Fruit fly (Drosophila melanogaster) whole organism, embryonic: ENCODE measurements around the gene CG7058.

Experiments
- Adf1 ChIP-seq: fragments of 200-800 bp; sonication (Bioruptor generic); IDR thresholded peaks from 2 replicates; pipeline ENCODE4 v1.3.6; 2022; ENCODE audit warnings: missing biosample characterization, missing genetic modification characterization
- B-H2 ChIP-seq: fragments of 200-800 bp; sonication (Bioruptor generic); optimal IDR thresholded peaks from 2 replicates; lab custom pipeline; 2018; ENCODE audit warnings: missing biosample characterization, mild to moderate bottlenecking, missing genetic modification characterization
- CG11456 ChIP-seq: fragments of 200-800 bp; sonication (Bioruptor generic); IDR thresholded peaks from 3 replicates; pipeline ENCODE4 v1.3.6; 2022; ENCODE audit warnings: missing biosample characterization, missing genetic modification characterization
- CG15479 ChIP-seq: fragments of 200-800 bp; sonication (Bioruptor generic); optimal IDR thresholded peaks from 3 replicates; lab custom pipeline; 2019; ENCODE audit warnings: missing biosample characterization, mild to moderate bottlenecking, missing genetic modification characterization, moderate library complexity
- CG16779 ChIP-seq: fragments of 200-800 bp; sonication (Bioruptor generic); IDR thresholded peaks from 2 replicates; pipeline ENCODE4 v1.3.6; 2022; ENCODE audit warnings: missing biosample characterization, missing genetic modification characterization
- CG17359 ChIP-seq: fragments of 200-800 bp; sonication (Bioruptor generic); optimal IDR thresholded peaks from 3 replicates; lab custom pipeline; 2018; ENCODE audit warnings: missing biosample characterization, mild to moderate bottlenecking, missing genetic modification characterization, moderate library complexity
- CG17802 ChIP-seq: fragments of 200-800 bp; sonication (Bioruptor generic); optimal IDR thresholded peaks from 2 replicates; lab custom pipeline; 2018; ENCODE audit warnings: missing biosample characterization, mild to moderate bottlenecking, missing genetic modification characterization, moderate library complexity
- CG2116 ChIP-seq: fragments of 200-800 bp; sonication (Bioruptor generic); optimal IDR thresholded peaks from 3 replicates; lab custom pipeline; 2018; ENCODE audit warnings: missing biosample characterization, mild to moderate bottlenecking, missing genetic modification characterization
- CG33557 ChIP-seq: fragments of 200-800 bp; sonication (Bioruptor generic); optimal IDR thresholded peaks from 2 replicates; lab custom pipeline; 2019; ENCODE audit warnings: missing biosample characterization, mild to moderate bottlenecking, missing genetic modification characterization, moderate library complexity
- CG34376 ChIP-seq: fragments of 200-800 bp; sonication (Bioruptor generic); optimal IDR thresholded peaks from 2 replicates; lab custom pipeline; 2018; ENCODE audit warnings: missing biosample characterization, mild to moderate bottlenecking, missing genetic modification characterization
- CG4730 ChIP-seq: fragments of 200-800 bp; sonication (Bioruptor generic); IDR thresholded peaks from 2 replicates; pipeline ENCODE4 v1.3.6; 2022; ENCODE audit warnings: missing biosample characterization, missing genetic modification characterization
- CG6854 ChIP-seq: fragments of 200-800 bp; sonication (Bioruptor generic); optimal IDR thresholded peaks from 3 replicates; lab custom pipeline; 2017; ENCODE audit warnings: missing biosample characterization, mild to moderate bottlenecking, missing genetic modification characterization
- CG8281 ChIP-seq: fragments of 200-800 bp; sonication (Bioruptor generic); optimal IDR thresholded peaks from 2 replicates; lab custom pipeline; 2018; ENCODE audit warnings: missing biosample characterization, mild to moderate bottlenecking, missing genetic modification characterization, moderate library complexity
- CG8388 ChIP-seq: fragments of 200-800 bp; sonication (Bioruptor generic); optimal IDR thresholded peaks from 2 replicates; lab custom pipeline; 2019; ENCODE audit warnings: missing biosample characterization, mild to moderate bottlenecking, missing genetic modification characterization, moderate library complexity
- CG8765 ChIP-seq: fragments of 200-800 bp; sonication (Bioruptor generic); IDR thresholded peaks from 2 replicates; pipeline ENCODE4 v1.3.6; 2022; ENCODE audit warnings: missing biosample characterization, missing genetic modification characterization
- CG9437 ChIP-seq: fragments of 200-800 bp; sonication (Bioruptor generic); optimal IDR thresholded peaks from 2 replicates; lab custom pipeline; 2018; ENCODE audit warnings: missing biosample characterization, mild to moderate bottlenecking, missing genetic modification characterization
- CkIIα-i1 ChIP-seq: fragments of 200-800 bp; sonication (Bioruptor generic); IDR thresholded peaks from 2 replicates; pipeline ENCODE4 v1.3.6; 2022; ENCODE audit warnings: missing biosample characterization, missing genetic modification characterization
- D19A ChIP-seq: fragments of 200-800 bp; optimal IDR thresholded peaks from 3 replicates; lab custom pipeline; 2019; ENCODE audit warnings: missing biosample characterization, mild to moderate bottlenecking, missing genetic modification characterization, moderate library complexity
- Deaf1 ChIP-seq: fragments of 200-800 bp; optimal IDR thresholded peaks from 3 replicates; lab custom pipeline; 2019; ENCODE audit warnings: missing biosample characterization, mild to moderate bottlenecking, missing genetic modification characterization, moderate library complexity
- GATAe ChIP-seq: fragments of 200-800 bp; sonication (Bioruptor generic); conservative IDR thresholded peaks from 2 replicates; pipeline ENCODE4 v1.3.6; 2022; ENCODE audit warnings: missing biosample characterization, missing genetic modification characterization
- MBD-R2 ChIP-seq: fragments of 200-800 bp; sonication (Bioruptor generic); IDR thresholded peaks from 2 replicates; pipeline ENCODE4 v1.3.6; 2022; ENCODE audit warnings: missing biosample characterization, missing genetic modification characterization
- Med ChIP-seq: fragments of 200-800 bp; sonication (Bioruptor generic); peaks from one replicate; lab custom pipeline; 2016; ENCODE audit warnings: missing biosample characterization, missing genetic modification characterization, mild to moderate bottlenecking, inconsistent platforms, moderate library complexity
- Mrtf ChIP-seq: fragments of 200-800 bp; sonication (Bioruptor generic); IDR thresholded peaks from 3 replicates; pipeline ENCODE4 v1.3.6; 2022; ENCODE audit warnings: missing biosample characterization, missing genetic modification characterization
- Six4 ChIP-seq: fragments of 200-800 bp; sonication (Bioruptor generic); optimal IDR thresholded peaks from 2 replicates; lab custom pipeline; 2016; ENCODE audit warnings: missing biosample characterization, missing genetic modification characterization
- Xbp1 ChIP-seq: fragments of 200-800 bp; sonication (Bioruptor generic); optimal IDR thresholded peaks from 3 replicates; lab custom pipeline; 2016; ENCODE audit warnings: missing biosample characterization, mild to moderate bottlenecking, missing genetic modification characterization
- abd-A ChIP-seq: fragments of 200-800 bp; sonication (Bioruptor generic); optimal IDR thresholded peaks from 3 replicates; lab custom pipeline; 2019; ENCODE audit warnings: missing biosample characterization, mild to moderate bottlenecking, missing genetic modification characterization, moderate library complexity
- cad ChIP-seq: fragments of >200 bp; optimal IDR thresholded peaks from 2 replicates; lab custom pipeline; 2017; ENCODE audit warnings: missing biosample characterization, missing genetic modification characterization
- dmrt11E ChIP-seq: fragments of 200-800 bp; sonication (Bioruptor generic); optimal IDR thresholded peaks from 3 replicates; lab custom pipeline; 2018; ENCODE audit warnings: missing biosample characterization, mild to moderate bottlenecking, missing genetic modification characterization, moderate library complexity
- ftz-f1 ChIP-seq: fragments of 200-800 bp; sonication (Bioruptor generic); optimal IDR thresholded peaks from 2 replicates; lab custom pipeline; 2016; ENCODE audit warnings: missing biosample characterization, missing genetic modification characterization
- grn ChIP-seq: fragments of 200-800 bp; sonication (Bioruptor generic); optimal IDR thresholded peaks from 3 replicates; lab custom pipeline; 2017; ENCODE audit warnings: missing biosample characterization, missing genetic modification characterization
- insv ChIP-seq, 2 experiments: fragments of 200-800 bp; sonication (Bioruptor generic); optimal IDR thresholded peaks; 3 replicates each; lab custom pipeline; 2016 to 2018; ENCODE audit warnings: missing biosample characterization in 2 of 2, missing genetic modification characterization in 2 of 2
- lmd ChIP-seq: fragments of 200-800 bp; sonication (Bioruptor generic); IDR thresholded peaks from 2 replicates; pipeline ENCODE4 v1.3.6; 2022; ENCODE audit warnings: missing biosample characterization, missing genetic modification characterization
- nerfin-2 ChIP-seq: fragments of 200-800 bp; sonication (Bioruptor generic); IDR thresholded peaks from 2 replicates; pipeline ENCODE4 v1.3.6; 2022; ENCODE audit warnings: missing biosample characterization, missing genetic modification characterization; ENCODE audit not compliant: partially characterized antibody
- onecut ChIP-seq: fragments of 200-800 bp; sonication (Bioruptor generic); IDR thresholded peaks from 2 replicates; pipeline ENCODE4 v1.3.6; 2022; ENCODE audit warnings: missing biosample characterization, missing genetic modification characterization
- peb ChIP-seq: fragments of 200-800 bp; sonication (Bioruptor generic); IDR thresholded peaks from 2 replicates; pipeline ENCODE4 v1.3.6; 2022; ENCODE audit warnings: missing biosample characterization, missing genetic modification characterization
- pnt ChIP-seq: fragments of 200-800 bp; sonication (Bioruptor generic); optimal IDR thresholded peaks from 3 replicates; lab custom pipeline; 2016; ENCODE audit warnings: missing biosample characterization, missing genetic modification characterization
- sisA ChIP-seq: fragments of 200-800 bp; sonication (Bioruptor generic); IDR thresholded peaks from 2 replicates; pipeline ENCODE4 v1.3.6; 2022; ENCODE audit warnings: missing biosample characterization, missing genetic modification characterization
- sna ChIP-seq: fragments of 200-800 bp; sonication (Bioruptor generic); IDR thresholded peaks from 2 replicates; pipeline ENCODE4 v1.3.6; 2022; ENCODE audit warnings: missing biosample characterization, missing genetic modification characterization; ENCODE audit not compliant: partially characterized antibody
- ssp ChIP-seq: fragments of 200-800 bp; sonication (Bioruptor generic); IDR thresholded peaks from 2 replicates; pipeline ENCODE4 v1.3.6; 2022; ENCODE audit warnings: missing biosample characterization, missing genetic modification characterization
- tgo ChIP-seq: fragments of 200-800 bp; sonication (Bioruptor generic); IDR thresholded peaks from 3 replicates; pipeline ENCODE4 v1.3.6; 2022; ENCODE audit warnings: missing biosample characterization, missing genetic modification characterization
- tio ChIP-seq: fragments of 200-800 bp; sonication (Bioruptor generic); optimal IDR thresholded peaks from 2 replicates; lab custom pipeline; 2017; ENCODE audit warnings: missing biosample characterization, missing genetic modification characterization, inconsistent platforms
- tll ChIP-seq, 2 experiments: fragments of 200-800 bp in 1 of 2; fragments of >200 bp in 1 of 2; sonication (Bioruptor generic) in 1 of 2; optimal IDR thresholded peaks; 2 replicates each; lab custom pipeline; 2017 to 2019; ENCODE audit warnings: missing biosample characterization in 2 of 2, missing genetic modification characterization in 2 of 2, mild to moderate bottlenecking in 1 of 2, moderate library complexity in 1 of 2
- twi ChIP-seq: fragments of 200-800 bp; optimal IDR thresholded peaks from 2 replicates; lab custom pipeline; 2019; ENCODE audit warnings: missing biosample characterization, mild to moderate bottlenecking, missing genetic modification characterization, moderate library complexity
- usp ChIP-seq: fragments of >200 bp; optimal IDR thresholded peaks from 2 replicates; lab custom pipeline; 2017; ENCODE audit warnings: missing biosample characterization, missing genetic modification characterization
- zfh2 ChIP-seq: fragments of 200-800 bp; sonication (Bioruptor generic); optimal IDR thresholded peaks from 2 replicates; lab custom pipeline; 2016; ENCODE audit warnings: missing biosample characterization, missing genetic modification characterization

Gene CG7058

DNA sequence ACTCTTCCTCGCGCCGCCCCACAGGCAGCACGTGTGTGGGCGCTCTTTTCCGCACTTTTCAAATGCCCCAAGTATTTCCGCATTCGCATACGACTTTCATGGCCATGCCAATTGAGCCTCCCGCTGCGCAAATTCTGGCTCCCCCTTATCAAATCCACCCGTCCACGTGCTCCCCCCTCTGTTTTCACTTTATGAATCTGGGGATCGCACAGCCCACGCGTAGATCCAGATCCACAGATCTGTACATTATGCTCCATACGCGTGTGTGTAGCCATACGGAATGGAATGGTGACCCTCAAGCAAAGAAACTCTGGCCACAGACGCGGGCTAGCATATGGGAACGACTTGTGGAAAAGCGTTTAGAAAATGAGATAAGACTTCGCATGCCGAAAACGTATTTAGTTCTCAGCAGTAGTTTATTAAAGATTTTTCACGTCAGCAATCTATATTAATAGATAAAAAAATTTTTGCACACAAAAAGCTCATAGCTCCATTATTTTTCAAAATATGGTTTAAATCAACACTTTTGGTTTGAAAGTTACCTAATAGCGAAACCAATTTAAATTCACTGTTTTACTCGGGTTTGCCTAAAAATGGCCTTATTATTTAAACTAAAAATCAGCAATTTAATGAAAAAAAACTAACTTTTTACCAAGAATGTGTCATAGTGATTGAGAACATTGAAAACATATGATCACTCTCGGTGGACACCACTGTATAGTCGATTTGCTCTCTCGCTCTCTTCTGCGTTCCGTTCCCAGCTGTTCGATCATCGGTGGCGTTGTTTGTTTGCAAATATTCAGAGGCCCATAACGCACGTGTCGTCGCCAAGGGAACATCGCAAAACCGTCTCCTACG is 16.9 kb upstream of the CG7058 start (continued):
- TF ChIP-seq CG17359 (tag; lab: Kevin White, UChicago) (peak; percentile 29), sisA (GFP tag; lab: Robert Waterston, UW) (0 out of 2 replicates have a peak, but pooled peaks have one; percentile 19), D19A (tag; lab: Kevin White, UChicago) (peak; percentile 54), ftz-f1 (GFP tag; lab: Kevin White, UChicago) (peak; percentile 8), dmrt11E (tag; lab: Kevin White, UChicago) (peak; percentile 27), sna (GFP tag; lab: Robert Waterston, UW) (no peak), zfh2 (GFP tag; lab: Kevin White, UChicago) (peak; percentile 68), nerfin-2 (GFP tag; lab: Robert Waterston, UW) (no peak), CG2116 (peak; percentile 22), CG8281 (tag; lab: Kevin White, UChicago) (peak; percentile 27), lmd (GFP tag; lab: Robert Waterston, UW) (peak; percentile 56)

DNA sequence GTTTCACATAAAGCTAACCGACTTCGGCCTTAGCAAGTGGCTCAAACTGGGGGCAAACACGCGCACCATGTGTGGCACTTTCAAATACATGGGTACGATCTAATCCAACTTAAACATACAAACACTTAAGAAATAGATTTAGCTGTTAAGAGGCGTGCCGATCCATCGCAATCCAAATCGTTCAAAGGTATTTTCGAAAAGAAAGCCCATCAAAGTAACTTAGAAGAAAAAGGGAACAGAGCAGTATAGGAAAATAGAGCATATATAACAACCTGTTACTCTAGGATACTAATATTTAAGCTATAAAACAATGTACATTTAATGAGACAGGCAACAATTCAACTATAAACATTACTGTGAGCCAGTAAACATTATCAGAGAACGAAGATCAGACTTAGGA is 15.1 kb upstream of the CG7058 start, which contains the start of gene Atg101:
Gene Atg101 (plus strand): TSS at position 301 of the 400 bp plus-strand sequence.
- TF ChIP-seq CG4730 (GFP tag; lab: Robert Waterston, UW), result no peak
- no peak for TF ChIP-seq onecut (GFP tag; lab: Robert Waterston, UW)
- TF ChIP-seq Xbp1 (GFP tag; lab: Kevin White, UChicago), result no peak
- no peak for TF ChIP-seq CG33557 (GFP tag; lab: Kevin White, UChicago)
- no peak for TF ChIP-seq MBD-R2 (GFP tag; lab: Robert Waterston, UW)
- TF ChIP-seq Med (GFP tag; lab: Kevin White, UChicago), result no peak
- no peak for TF ChIP-seq Six4 (GFP tag; lab: Kevin White, UChicago)
- TF ChIP-seq CkIIα-i1, result no peak
- no peak for TF ChIP-seq B-H2
- no peak for TF ChIP-seq Mrtf (GFP tag; lab: Robert Waterston, UW)
- no peak for TF ChIP-seq CG11456
- no peak for TF ChIP-seq CG34376
- TF ChIP-seq tgo, result no peak
- no peak for TF ChIP-seq pnt (GFP tag; lab: Kevin White, UChicago)
- TF ChIP-seq CG16779 (GFP tag; lab: Robert Waterston, UW), result no peak
- no peak for TF ChIP-seq usp
- TF ChIP-seq CG8388 (GFP tag; lab: Kevin White, UChicago), result no peak
- no peak for TF ChIP-seq tio
- TF ChIP-seq CG8765, result no peak
- TF ChIP-seq GATAe (GFP tag; lab: Robert Waterston, UW), result no peak
- TF ChIP-seq, all 482 proteins: peak for 0

DNA sequence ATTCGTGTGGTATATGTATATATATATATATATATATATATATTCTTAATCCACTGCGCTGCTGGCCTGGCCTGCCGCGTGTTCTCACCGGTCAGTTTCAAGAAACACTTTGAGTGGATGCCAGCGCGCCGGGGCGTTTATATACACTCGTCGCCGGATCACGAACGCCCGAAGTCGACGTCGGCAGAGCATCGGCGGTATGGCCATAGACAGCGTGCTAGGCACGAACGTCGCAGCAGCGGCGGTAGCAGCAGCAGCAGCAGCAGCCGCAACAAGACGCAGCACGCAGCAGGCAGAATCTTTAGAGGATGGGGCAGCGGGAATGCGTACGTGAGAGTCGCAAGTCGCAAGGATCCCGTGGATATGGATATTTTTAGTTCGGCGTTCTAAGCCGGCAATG is 8.9 kb upstream of the CG7058 start, which contains the start of gene bnb:
Gene bnb (minus strand): TSS at position 121 of the 400 bp plus-strand sequence.
- TF ChIP-seq Med (GFP tag; lab: Kevin White, UChicago) (peak; percentile 26), Adf1 (GFP tag; lab: Robert Waterston, UW) (peak; percentile 79), CG33557 (GFP tag; lab: Kevin White, UChicago) (no peak), Deaf1 (tag; lab: Kevin White, UChicago) (peak; percentile 89)

DNA sequence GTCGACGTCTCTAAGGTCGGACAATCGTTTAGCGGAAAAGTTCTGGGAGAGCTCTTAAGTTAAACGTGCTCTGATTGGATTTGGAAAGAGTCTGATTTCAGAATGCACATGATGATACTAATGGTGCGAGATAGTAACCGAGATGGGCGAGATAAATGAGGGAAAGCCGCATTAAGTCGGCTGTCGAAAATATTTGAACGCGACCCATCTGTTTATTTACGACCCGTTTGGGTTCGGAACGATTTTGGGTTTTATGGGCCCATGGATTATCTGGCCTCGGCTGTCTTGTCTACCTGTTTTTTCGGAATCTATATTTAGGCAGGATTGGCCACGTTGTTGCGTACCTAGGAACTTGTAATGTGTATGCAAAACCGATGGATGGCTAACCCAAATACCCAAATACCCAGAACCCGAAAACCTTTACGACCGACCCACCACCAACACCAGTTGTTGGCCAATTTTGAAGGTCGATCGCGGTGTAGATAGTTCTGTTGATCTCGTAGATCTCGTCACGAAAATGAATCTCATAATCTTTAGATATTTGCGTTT is 7.1 kb upstream of the CG7058 start:
- TF ChIP-seq CG9437 (GFP tag; lab: Kevin White, UChicago) (no peak), CG15479 (GFP tag; lab: Kevin White, UChicago) (peak; percentile 97), twi (peak; percentile 37), CG6854 (GFP tag; lab: Kevin White, UChicago) (no peak), grn (GFP tag; lab: Kevin White, UChicago) (peak; percentile 88), abd-A (tag; lab: Kevin White, UChicago) (peak; percentile 13), peb (no peak), ssp (GFP tag; lab: Robert Waterston, UW) (no peak), CG17802 (tag; lab: Kevin White, UChicago) (no peak), insv (GFP tag; optimal IDR thresholded peaks at IDR 0.05; lab: Kevin White, UChicago) (peak in 1 of 2 experiments; percentile 75), cad (peak; percentile 95), tll (GFP tag; optimal IDR thresholded peaks at IDR 0.05; lab: Kevin White, UChicago) (peak in 1 of 2 experiments; percentile 48)
